Worm (Caenorhabditis elegans) whole organism, mixed stage, embryonic: ENCODE measurements around the gene R07G3.7.

Experiments used
- M03D4.4 ChIP-seq: sonication (generic microtip); optimal IDR thresholded peaks from 2 replicates; lab custom pipeline; 2017; ENCODE audit warnings: mild to moderate bottlenecking, missing genetic modification characterization, missing compliant biosample characterization
- bed-3 ChIP-seq: fragments of 200-800 bp; sonication (Bioruptor generic); optimal IDR thresholded peaks from 3 replicates; lab custom pipeline; 2018; ENCODE audit warnings: mild to moderate bottlenecking, missing genetic modification characterization, moderate library complexity, missing compliant biosample characterization
- blmp-1 ChIP-seq: fragments of 150-350 bp; optimal IDR thresholded peaks from 2 replicates; lab custom pipeline; 2014; ENCODE audit warnings: missing biosample characterization, missing genetic modification characterization
- ceh-39 ChIP-seq: fragments of 150-350 bp; optimal IDR thresholded peaks from 2 replicates; lab custom pipeline; 2014; ENCODE audit warnings: missing biosample characterization, missing genetic modification characterization
- ceh-83 ChIP-seq: fragments of 200-800 bp; sonication (Bioruptor generic); optimal IDR thresholded peaks from 2 replicates; lab custom pipeline; 2018; ENCODE audit warnings: mild to moderate bottlenecking, missing genetic modification characterization, missing compliant biosample characterization
- ces-1 ChIP-seq: fragments of 150-350 bp; optimal IDR thresholded peaks from 2 replicates; lab custom pipeline; 2014; ENCODE audit warnings: missing biosample characterization, missing genetic modification reagents, missing genetic modification characterization
- cnd-1 ChIP-seq: fragments of 200-800 bp; sonication (Bioruptor generic); optimal IDR thresholded peaks from 2 replicates; lab custom pipeline; 2018; ENCODE audit warnings: mild to moderate bottlenecking, missing genetic modification characterization, missing compliant biosample characterization
- drap-1 ChIP-seq: fragments of 200-800 bp; sonication (Bioruptor generic); optimal IDR thresholded peaks from 3 replicates; lab custom pipeline; 2018; ENCODE audit warnings: mild to moderate bottlenecking, missing genetic modification characterization, missing compliant biosample characterization
- elt-3 ChIP-seq: fragments of 150-350 bp; optimal IDR thresholded peaks from 2 replicates; lab custom pipeline; 2014; ENCODE audit warnings: missing biosample characterization, missing genetic modification characterization
- ham-2 ChIP-seq: fragments of 200-800 bp; sonication (Bioruptor generic); optimal IDR thresholded peaks from 2 replicates; lab custom pipeline; 2018; ENCODE audit warnings: mild to moderate bottlenecking, missing genetic modification characterization, missing compliant biosample characterization
- hlh-1 ChIP-seq: fragments of 150-350 bp; optimal IDR thresholded peaks from 2 replicates; lab custom pipeline; 2014; ENCODE audit warnings: missing biosample characterization, missing genetic modification reagents, missing genetic modification characterization
- lin-32 ChIP-seq: fragments of 200-800 bp; sonication (Bioruptor generic); optimal IDR thresholded peaks from 2 replicates; lab custom pipeline; 2018; ENCODE audit warnings: mild to moderate bottlenecking, missing genetic modification characterization, missing compliant biosample characterization
- lsy-2 ChIP-seq: fragments of 150-350 bp; optimal IDR thresholded peaks from 2 replicates; lab custom pipeline; 2014; ENCODE audit warnings: missing biosample characterization, missing genetic modification characterization
- mls-2 ChIP-seq: sonication (generic microtip); optimal IDR thresholded peaks from 2 replicates; lab custom pipeline; 2016; ENCODE audit warnings: mild to moderate bottlenecking, missing genetic modification characterization, moderate library complexity, missing compliant biosample characterization
- nhr-12 ChIP-seq: fragments of 150-350 bp; optimal IDR thresholded peaks from 2 replicates; lab custom pipeline; 2014; ENCODE audit warnings: missing biosample characterization, missing genetic modification characterization
- nhr-2 ChIP-seq: fragments of 150-350 bp; optimal IDR thresholded peaks from 2 replicates; lab custom pipeline; 2014; ENCODE audit warnings: missing biosample characterization, missing genetic modification characterization
- nhr-28 ChIP-seq: fragments of 150-350 bp; optimal IDR thresholded peaks from 2 replicates; lab custom pipeline; 2014; ENCODE audit warnings: missing biosample characterization, missing genetic modification characterization
- nhr-76 ChIP-seq: sonication (generic microtip); optimal IDR thresholded peaks from 2 replicates; lab custom pipeline; 2017; ENCODE audit warnings: missing biosample characterization, missing genetic modification characterization
- pha-4 ChIP-seq: fragments of 150-350 bp; optimal IDR thresholded peaks from 2 replicates; lab custom pipeline; 2018; ENCODE audit warnings: missing biosample characterization, missing genetic modification reagents, missing genetic modification characterization
- sem-2 ChIP-seq: fragments of 200-800 bp; sonication (Bioruptor generic); optimal IDR thresholded peaks from 2 replicates; lab custom pipeline; 2018; ENCODE audit warnings: mild to moderate bottlenecking, missing genetic modification characterization, missing compliant biosample characterization
- snpc-4 ChIP-seq: fragments of 150-350 bp; optimal IDR thresholded peaks from 2 replicates; lab custom pipeline; 2014; ENCODE audit warnings: missing biosample characterization, missing genetic modification characterization
- sptf-1 ChIP-seq: sonication (generic microtip); optimal IDR thresholded peaks from 2 replicates; lab custom pipeline; 2017; ENCODE audit warnings: mild to moderate bottlenecking, missing genetic modification characterization, moderate library complexity, missing compliant biosample characterization
- tbx-8 ChIP-seq: fragments of 200-800 bp; sonication (Bioruptor generic); optimal IDR thresholded peaks from 2 replicates; lab custom pipeline; 2018; ENCODE audit warnings: mild to moderate bottlenecking, missing genetic modification characterization, moderate library complexity, missing compliant biosample characterization
- unc-120 ChIP-seq: sonication (generic microtip); optimal IDR thresholded peaks from 2 replicates; lab custom pipeline; 2017; ENCODE audit warnings: missing genetic modification characterization, missing compliant biosample characterization; ENCODE audit not compliant: poor library complexity, severe bottlenecking
- unc-39 ChIP-seq: fragments of 150-350 bp; optimal IDR thresholded peaks from 2 replicates; lab custom pipeline; 2014; ENCODE audit warnings: missing biosample characterization, missing genetic modification characterization
- unc-62 ChIP-seq: fragments of 150-350 bp; optimal IDR thresholded peaks from 2 replicates; lab custom pipeline; 2014; ENCODE audit warnings: missing biosample characterization, missing genetic modification reagents, missing genetic modification characterization
- zip-8 ChIP-seq: fragments of 150-350 bp; optimal IDR thresholded peaks from 2 replicates; lab custom pipeline; 2014; ENCODE audit warnings: missing biosample characterization, missing genetic modification characterization

Gene R07G3.7

ce11 chrII:7624272-7624671 is 10.7 kb upstream of the R07G3.7 start:
- TF ChIP-seq lsy-2 (tag; lab: Kevin White, UChicago) (no peak), zip-8 (tag; lab: Kevin White, UChicago) (no peak), cnd-1 (tag; lab: Kevin White, UChicago) (no peak), mls-2 (tag; lab: Kevin White, UChicago) (peak; percentile 2), hlh-1 (tag; lab: Kevin White, UChicago) (peak; percentile 9), ham-2 (peak; percentile 33), nhr-28 (tag; lab: Kevin White, UChicago) (no peak), lin-32 (peak; percentile 39), bed-3 (GFP tag; lab: Kevin White, UChicago) (no peak)

- no peak for TF ChIP-seq bed-3 (GFP tag; lab: Kevin White, UChicago)
- TF ChIP-seq pha-4 (tag; lab: Kevin White, UChicago), result peak; percentile 72
- TF ChIP-seq sptf-1 (tag; lab: Kevin White, UChicago), result no peak
- TF ChIP-seq unc-39 (tag; lab: Kevin White, UChicago), result no peak
- TF ChIP-seq snpc-4 (tag; lab: Kevin White, UChicago), result no peak
- no peak for TF ChIP-seq hlh-1 (tag; lab: Kevin White, UChicago)
- no peak for TF ChIP-seq elt-3
- TF ChIP-seq unc-62 (GFP tag; lab: Kevin White, UChicago), result peak; percentile 24
- no peak for TF ChIP-seq lin-32
Observed at ce11 chrII:7623466-7623865, 9.9 kb upstream of the R07G3.7 start.

- TF ChIP-seq unc-120 (tag; lab: Kevin White, UChicago), result no peak
- peak; percentile 81 for TF ChIP-seq blmp-1 (tag; lab: Kevin White, UChicago)
Observed at ce11 chrII:7621513-7621912, 8.0 kb upstream of the R07G3.7 start.

ce11 chrII:7620413-7620812 is 6.9 kb upstream of the R07G3.7 start, which contains the start of gene R07G3.8:
Gene R07G3.8, minus strand, starts transcription at chrII:7620513.
- TF ChIP-seq lin-32, result no peak
- TF ChIP-seq blmp-1 (tag; lab: Kevin White, UChicago), result no peak
- no peak for TF ChIP-seq unc-62 (GFP tag; lab: Kevin White, UChicago)
- no peak for TF ChIP-seq ham-2
- TF ChIP-seq elt-3, result no peak
- TF ChIP-seq cnd-1 (tag; lab: Kevin White, UChicago), result no peak
- no peak for TF ChIP-seq nhr-28 (tag; lab: Kevin White, UChicago)
- TF ChIP-seq snpc-4 (tag; lab: Kevin White, UChicago), result no peak
- TF ChIP-seq nhr-2 (tag; lab: Kevin White, UChicago), result no peak
- TF ChIP-seq lsy-2 (tag; lab: Kevin White, UChicago), result no peak
- TF ChIP-seq ces-1, result no peak
- TF ChIP-seq ceh-39 (tag; lab: Kevin White, UChicago), result no peak
- no peak for TF ChIP-seq mls-2 (tag; lab: Kevin White, UChicago)
- TF ChIP-seq nhr-12 (tag; lab: Kevin White, UChicago), result no peak
- no peak for TF ChIP-seq sem-2 (GFP tag; lab: Kevin White, UChicago)
- TF ChIP-seq drap-1 (GFP tag; lab: Kevin White, UChicago), result no peak
- no peak for TF ChIP-seq tbx-8 (GFP tag; lab: Kevin White, UChicago)
- no peak for TF ChIP-seq unc-120 (tag; lab: Kevin White, UChicago)
- no peak for TF ChIP-seq zip-8 (tag; lab: Kevin White, UChicago)

ce11 chrII:7618212-7618611 is 4.7 kb upstream of the R07G3.7 start:
- TF ChIP-seq M03D4.4 (tag; lab: Kevin White, UChicago), result no peak
- no peak for TF ChIP-seq nhr-28 (tag; lab: Kevin White, UChicago)
- TF ChIP-seq lsy-2 (tag; lab: Kevin White, UChicago), result no peak
- no peak for TF ChIP-seq ham-2
- TF ChIP-seq pha-4 (tag; lab: Kevin White, UChicago), result no peak
- no peak for TF ChIP-seq sptf-1 (tag; lab: Kevin White, UChicago)
- TF ChIP-seq snpc-4 (tag; lab: Kevin White, UChicago), result no peak
- TF ChIP-seq ceh-83 (GFP tag; lab: Kevin White, UChicago), result no peak
- TF ChIP-seq tbx-8 (GFP tag; lab: Kevin White, UChicago), result no peak
- no peak for TF ChIP-seq nhr-76

ce11 chrII:7616141-7616540 is 2.6 kb upstream of the R07G3.7 start, which contains the start of gene cdc-42:
Gene cdc-42, plus strand, starts transcription at chrII:7616452.
- TF ChIP-seq nhr-28 (tag; lab: Kevin White, UChicago) (no peak), ces-1 (peak; percentile 11)
- TF ChIP-seq, all 35 proteins: peak for 1
